Worm (Caenorhabditis elegans): ENCODE data around the gene F21D9.8.

The F21D9.8 gene

DNA sequence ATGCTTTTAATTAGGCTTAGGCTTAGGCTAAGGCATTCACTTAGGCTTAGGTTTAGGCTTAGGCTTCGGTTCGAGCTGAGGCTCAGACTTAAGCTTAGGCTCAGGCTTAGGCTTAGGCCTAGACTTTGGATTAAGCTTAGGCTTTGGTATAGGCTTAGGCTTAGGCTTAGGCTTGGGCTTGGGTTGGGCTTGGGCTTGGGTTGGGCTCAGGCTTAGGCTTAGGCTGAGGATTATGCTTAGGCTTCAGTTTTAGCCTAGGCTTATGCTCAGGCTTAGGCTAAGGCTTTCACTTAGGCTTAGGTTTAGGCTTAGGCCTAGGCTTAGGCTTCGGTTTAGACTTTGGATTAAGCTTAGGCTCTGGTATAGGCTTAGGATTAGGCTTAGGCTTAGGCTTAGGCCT, 48.6 kb downstream of the F21D9.8 start:
- no peak for TF ChIP-seq tbp1 (GFP tag; optimal IDR thresholded peaks at IDR 0.05)
- TF ChIP-seq F33H1.4 (GFP tag; IDR thresholded peaks at IDR 0.05) = no peak
- TF ChIP-seq snpc-1.3 (tag; optimal IDR thresholded peaks at IDR 0.05; ENCODE audit: insufficient read depth) = no peak
- no peak for TF ChIP-seq efl-1 (GFP tag; optimal IDR thresholded peaks at IDR 0.05)
- no peak for TF ChIP-seq ama-1 (optimal IDR thresholded peaks at IDR 0.05)
- no peak for TF ChIP-seq ama-1 (GFP tag; optimal IDR thresholded peaks at IDR 0.05)

DNA sequence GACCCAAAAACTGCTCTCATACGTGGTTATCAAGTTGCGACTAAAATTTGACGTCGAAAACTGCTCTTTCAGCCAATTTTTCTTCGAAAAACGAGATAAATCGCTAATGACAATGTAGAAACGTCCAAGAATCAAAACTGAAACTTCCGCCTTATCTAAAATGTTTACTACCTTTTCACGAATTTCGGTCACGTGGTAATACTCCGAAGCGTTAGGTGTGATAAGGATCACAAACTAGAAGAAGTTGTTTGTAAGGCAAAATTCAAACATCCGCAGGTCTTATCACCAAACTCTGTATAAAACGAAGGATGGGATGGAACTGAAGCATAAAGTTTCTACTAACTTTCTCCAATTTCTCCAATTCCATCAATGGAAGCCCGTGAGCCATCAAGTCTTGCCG, 49.4 kb downstream of the F21D9.8 start, which contains the start of gene sqst-3:
Gene sqst-3 (plus strand): TSS at position 370 of the 400 bp plus-strand sequence.
- TF ChIP-seq hrde-1 (tag; optimal IDR thresholded peaks at IDR 0.05; ENCODE audit: borderline replicate concordance) (no peak), ztf-26 (tag; optimal IDR thresholded peaks at IDR 0.05) (no peak), nfya-1 (tag; optimal IDR thresholded peaks at IDR 0.05; ENCODE audit: borderline replicate concordance, insufficient read depth) (no peak), akir-1 (GFP tag; optimal IDR thresholded peaks at IDR 0.05) (no peak), dpl-1 (GFP tag; optimal IDR thresholded peaks at IDR 0.05) (no peak), die-1 (tag; optimal IDR thresholded peaks at IDR 0.05) (no peak), lsl-1 (GFP tag; optimal IDR thresholded peaks at IDR 0.05) (no peak)
